Fruit fly (Drosophila melanogaster): ENCODE data around the gene Arp2.

The Arp2 gene

dm6 chrX:16581703-16582102, 27.9 kb upstream of the Arp2 start (continued):
- peak; percentile 3 for TF ChIP-seq CG31627 (GFP tag; optimal IDR thresholded peaks at IDR 0.05)

dm6 chrX:16579978-16580377, 26.2 kb upstream of the Arp2 start:
- TF ChIP-seq achi (GFP tag; optimal IDR thresholded peaks at IDR 0.05) (peak; percentile 25), Eip78C (GFP tag) (peak; percentile 51), Smox (GFP tag; optimal IDR thresholded peaks at IDR 0.05) (peak; percentile 1), Sox14 (GFP tag; optimal IDR thresholded peaks at IDR 0.05) (no peak), Eip75B (GFP tag; optimal IDR thresholded peaks at IDR 0.05) (peak; percentile 29), CG34406 (GFP tag; optimal IDR thresholded peaks at IDR 0.05) (peak; percentile 19), acj6 (GFP tag; optimal IDR thresholded peaks at IDR 0.05) (peak; percentile 16), fd85E (GFP tag; optimal IDR thresholded peaks at IDR 0.05) (no peak), Blimp-1 (GFP tag; optimal IDR thresholded peaks at IDR 0.05) (no peak), CG8632 (GFP tag; optimal IDR thresholded peaks at IDR 0.05) (peak; percentile 25), CG4318 (GFP tag; optimal IDR thresholded peaks at IDR 0.05) (peak; percentile 27), Gug (GFP tag; IDR thresholded peaks at IDR 0.05) (peak; percentile 11; the same call in 1 of the 2 replicates), esn (GFP tag; optimal IDR thresholded peaks at IDR 0.05) (peak; percentile 19), CG6792 (GFP tag; optimal IDR thresholded peaks at IDR 0.05) (peak; percentile 6), Met (GFP tag; optimal IDR thresholded peaks at IDR 0.05) (no peak), Ets21C (GFP tag; optimal IDR thresholded peaks at IDR 0.05) (no peak), fkh (GFP tag; optimal IDR thresholded peaks at IDR 0.05) (no peak), CG8119 (GFP tag; IDR thresholded peaks at IDR 0.05) (no peak), Hr4 (GFP tag; optimal IDR thresholded peaks at IDR 0.05) (peak; percentile 43), pdm3 (GFP tag; optimal IDR thresholded peaks at IDR 0.05) (peak; percentile 6), topi (GFP tag; optimal IDR thresholded peaks at IDR 0.05) (peak; percentile 18), vri (GFP tag; optimal IDR thresholded peaks at IDR 0.05) (no peak), CG6163 (GFP tag; IDR thresholded peaks at IDR 0.05) (no peak), svp (GFP tag) (peak; percentile 33), CG6276 (GFP tag; optimal IDR thresholded peaks at IDR 0.05) (peak; percentile 21), CG6808 (GFP tag; optimal IDR thresholded peaks at IDR 0.05) (peak; percentile 15), CG32006 (GFP tag; optimal IDR thresholded peaks at IDR 0.05) (peak; percentile 61), CG10669 (GFP tag; optimal IDR thresholded peaks at IDR 0.05) (peak; percentile 33), Ets96B (tag; optimal IDR thresholded peaks at IDR 0.05) (no peak), CG10631 (GFP tag; optimal IDR thresholded peaks at IDR 0.05) (peak; percentile 9), CG3032 (tag; optimal IDR thresholded peaks at IDR 0.05) (peak; percentile 31), lz (GFP tag; optimal IDR thresholded peaks at IDR 0.05) (no peak), OdsH (GFP tag; optimal IDR thresholded peaks at IDR 0.05) (peak; percentile 46), cyc (GFP tag; optimal IDR thresholded peaks at IDR 0.05) (peak; percentile 4), ss (GFP tag; optimal IDR thresholded peaks at IDR 0.05) (peak in 1 of 2 experiments; percentile 23), Hr38 (GFP tag; optimal IDR thresholded peaks at IDR 0.05) (no peak), Hr39 (GFP tag; optimal IDR thresholded peaks at IDR 0.05) (no peak), fd59A (GFP tag; optimal IDR thresholded peaks at IDR 0.05) (no peak), Sox102F (GFP tag; optimal IDR thresholded peaks at IDR 0.05) (no peak)

dm6 chrX:16575097-16575496, 21.3 kb upstream of the Arp2 start:
- no peak for TF ChIP-seq CG8319 (GFP tag; optimal IDR thresholded peaks at IDR 0.05)
- TF ChIP-seq ss (GFP tag; optimal IDR thresholded peaks at IDR 0.05): peak in 1 of 2 experiments; percentile 14
